Fruit fly (Drosophila melanogaster) S2 (cell line): ENCODE measurements around the gene CG16854.

Experiments
- CG8478 ChIP-seq: fragments of >200 bp; optimal IDR thresholded peaks from 2 replicates; lab custom pipeline; 2018
- CTCF ChIP-seq, 2 experiments: fragments of >200 bp; optimal IDR thresholded peaks; 2 replicates each; lab custom pipeline; 2018

DNA sequence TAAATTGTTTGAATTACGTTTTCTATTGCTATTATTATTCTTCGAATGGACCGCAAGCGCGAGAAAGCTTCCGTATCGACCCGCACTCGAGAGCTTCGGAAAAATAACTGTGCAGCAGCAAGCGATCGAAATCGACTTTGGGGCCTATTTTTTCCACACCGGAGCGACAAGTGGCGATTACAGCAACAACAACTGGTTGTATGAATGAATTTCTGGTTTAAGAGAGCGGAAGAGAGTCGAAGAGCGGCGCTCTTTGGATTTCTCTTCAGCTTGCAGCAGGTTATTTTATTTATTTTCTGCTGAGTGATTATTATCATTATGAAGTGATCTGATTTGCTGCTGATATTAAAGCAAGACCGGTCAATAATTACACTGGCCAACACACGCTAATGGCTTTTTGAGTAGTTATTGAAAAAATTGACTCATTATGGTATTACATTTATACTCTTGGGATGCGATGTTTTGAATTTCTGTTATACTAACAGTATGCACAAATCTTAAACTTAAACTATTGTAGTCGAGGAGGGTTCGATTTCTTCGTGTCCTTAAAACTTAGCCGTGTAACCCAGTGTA is 19.5 kb upstream of the CG16854 start, which contains the start of gene Samuel:
- TF ChIP-seq CTCF (optimal IDR thresholded peaks at IDR 0.05; lab: Kevin White, UChicago) (no peak), CG8478 (no peak)
